Fruit fly (Drosophila melanogaster) whole organism, embryonic: Measurements from ENCODE around the gene CG33191.

ENCODE experiments used
- CG6175 ChIP-seq: fragments of 200-800 bp; sonication (Bioruptor generic); IDR thresholded peaks from 3 replicates; pipeline ENCODE4 v1.3.6; 2022; ENCODE audit warnings: missing biosample characterization, missing genetic modification characterization
- CG7372 ChIP-seq: fragments of 200-800 bp; sonication (Bioruptor generic); IDR thresholded peaks from 2 replicates; pipeline ENCODE4 v1.3.6; 2022; ENCODE audit warnings: missing biosample characterization, missing genetic modification characterization
- Dp ChIP-seq: fragments of 200-800 bp; sonication (Bioruptor generic); optimal IDR thresholded peaks from 2 replicates; lab custom pipeline; 2018; ENCODE audit warnings: missing biosample characterization, mild to moderate bottlenecking, missing genetic modification characterization, moderate library complexity
- E2f2 ChIP-seq: fragments of 200-800 bp; sonication (Bioruptor generic); IDR thresholded peaks from 2 replicates; pipeline ENCODE4 v1.3.6; 2022; ENCODE audit warnings: missing biosample characterization, missing genetic modification characterization
- HLHmδ ChIP-seq: fragments of 200-800 bp; sonication (Bioruptor generic); optimal IDR thresholded peaks from 2 replicates; lab custom pipeline; 2018; ENCODE audit warnings: missing biosample characterization, mild to moderate bottlenecking, missing genetic modification characterization, moderate library complexity
- Lhr ChIP-seq: fragments of 200-800 bp; sonication (Bioruptor generic); optimal IDR thresholded peaks from 3 replicates; lab custom pipeline; 2017; ENCODE audit warnings: mild to moderate bottlenecking, missing biosample characterization, missing genetic modification reagents, missing genetic modification characterization
- cas ChIP-seq: fragments of 200-800 bp; sonication (Bioruptor generic); IDR thresholded peaks from 2 replicates; pipeline ENCODE4 v1.3.6; 2022; ENCODE audit warnings: missing biosample characterization, missing genetic modification characterization
- dmrt11E ChIP-seq: fragments of 200-800 bp; sonication (Bioruptor generic); optimal IDR thresholded peaks from 3 replicates; lab custom pipeline; 2018; ENCODE audit warnings: missing biosample characterization, mild to moderate bottlenecking, missing genetic modification characterization, moderate library complexity
- tll ChIP-seq, 2 experiments: fragments of 200-800 bp in 1 of 2; fragments of >200 bp in 1 of 2; sonication (Bioruptor generic) in 1 of 2; optimal IDR thresholded peaks; 2 replicates each; lab custom pipeline; 2017 to 2019; ENCODE audit warnings: missing biosample characterization in 2 of 2, missing genetic modification characterization in 2 of 2, mild to moderate bottlenecking in 1 of 2, moderate library complexity in 1 of 2

DNA sequence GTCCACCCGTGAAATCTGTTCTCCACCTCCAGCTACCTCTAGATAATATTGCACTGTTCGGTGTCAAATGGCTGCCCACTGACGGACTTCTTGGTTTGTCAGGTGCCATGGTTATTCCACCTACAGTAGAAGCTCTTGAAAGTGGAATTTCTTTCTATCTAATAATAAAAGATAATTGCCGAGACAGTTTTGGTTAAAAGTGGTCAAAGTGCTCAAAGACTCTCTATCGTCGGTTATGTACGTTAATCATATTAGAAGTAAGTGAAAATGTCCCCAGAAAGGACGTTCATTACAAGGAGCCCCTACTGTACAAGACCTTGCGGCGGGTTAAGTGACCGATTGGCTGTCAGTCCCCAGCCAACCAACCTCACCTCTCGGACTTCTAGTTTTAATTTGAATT lies 35.5 kb downstream of the CG33191 start:
- TF ChIP-seq E2f2 (GFP tag; lab: Robert Waterston, UW): 0 out of 2 replicates have a peak, but pooled peaks have one; percentile 31
- TF ChIP-seq CG7372 (GFP tag; lab: Robert Waterston, UW): 0 out of 2 replicates have a peak, but pooled peaks have one; percentile 33
- no peak for TF ChIP-seq HLHmδ
- TF ChIP-seq tll (GFP tag; optimal IDR thresholded peaks at IDR 0.05; lab: Kevin White, UChicago): no peak
- no peak for TF ChIP-seq CG6175
- no peak for TF ChIP-seq cas (GFP tag; lab: Robert Waterston, UW)
- TF ChIP-seq dmrt11E (tag; lab: Kevin White, UChicago): no peak
- no peak for TF ChIP-seq Dp (GFP tag; lab: Kevin White, UChicago)
- no peak for TF ChIP-seq Lhr
